Fruit fly (Drosophila melanogaster) S2 (cell line): Measurements from ENCODE around the gene CG4896.

Experiments
- CG8478 ChIP-seq: fragments of >200 bp; optimal IDR thresholded peaks from 2 replicates; lab custom pipeline; 2018
- CTCF ChIP-seq, 2 experiments: fragments of >200 bp; optimal IDR thresholded peaks; 2 replicates each; lab custom pipeline; 2018

CG4896 gene

DNA sequence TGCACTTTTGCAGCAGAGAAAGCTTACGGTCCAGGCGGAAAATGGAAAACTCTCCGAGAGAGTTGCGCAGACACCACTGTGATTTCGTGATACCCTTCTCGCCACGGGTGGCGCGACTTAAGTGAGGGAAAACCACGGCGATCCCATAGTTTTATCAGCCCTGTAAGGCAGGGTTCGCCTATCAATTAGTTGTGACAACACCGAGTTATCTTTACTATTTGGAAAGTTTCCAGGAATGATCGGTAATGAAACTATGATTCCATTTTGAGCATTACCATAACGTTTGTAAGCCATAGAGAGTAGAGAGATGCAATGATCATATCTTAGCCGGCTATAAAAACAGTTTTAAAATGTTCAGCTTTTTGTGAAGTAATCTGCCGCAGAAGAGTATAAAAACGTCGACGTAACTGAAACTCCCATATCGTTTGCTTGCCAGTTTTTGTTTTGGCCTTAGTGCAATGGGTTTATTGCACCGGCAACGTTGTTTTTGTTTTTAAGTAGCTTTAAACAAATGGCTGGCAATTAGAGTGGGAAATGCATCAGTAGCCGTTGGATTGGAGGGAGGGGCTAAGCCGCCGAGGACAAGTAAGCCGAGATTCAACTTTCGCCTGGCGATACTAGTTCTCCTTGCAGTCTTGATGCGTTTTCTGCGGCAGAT is 20.8 kb upstream of the CG4896 start:
- TF ChIP-seq CG8478 (lab: Kevin White, UChicago) (no peak), CTCF (optimal IDR thresholded peaks at IDR 0.05; lab: Kevin White, UChicago) (no peak)

dm6 chr2L:1157357-1157678 is 20.2 kb upstream of the CG4896 start:
- TF ChIP-seq CG8478 (lab: Kevin White, UChicago) (no peak), CTCF (optimal IDR thresholded peaks at IDR 0.05; lab: Kevin White, UChicago) (no peak)

- TF ChIP-seq CG8478 (lab: Kevin White, UChicago) (no peak), CTCF (optimal IDR thresholded peaks at IDR 0.05; lab: Kevin White, UChicago) (no peak)
Measured at dm6 chr2L:1157679-1158518, 19.6 kb upstream of the CG4896 start, which contains the start of gene capt. capt (minus strand) TSS chr2L:1158262.

DNA sequence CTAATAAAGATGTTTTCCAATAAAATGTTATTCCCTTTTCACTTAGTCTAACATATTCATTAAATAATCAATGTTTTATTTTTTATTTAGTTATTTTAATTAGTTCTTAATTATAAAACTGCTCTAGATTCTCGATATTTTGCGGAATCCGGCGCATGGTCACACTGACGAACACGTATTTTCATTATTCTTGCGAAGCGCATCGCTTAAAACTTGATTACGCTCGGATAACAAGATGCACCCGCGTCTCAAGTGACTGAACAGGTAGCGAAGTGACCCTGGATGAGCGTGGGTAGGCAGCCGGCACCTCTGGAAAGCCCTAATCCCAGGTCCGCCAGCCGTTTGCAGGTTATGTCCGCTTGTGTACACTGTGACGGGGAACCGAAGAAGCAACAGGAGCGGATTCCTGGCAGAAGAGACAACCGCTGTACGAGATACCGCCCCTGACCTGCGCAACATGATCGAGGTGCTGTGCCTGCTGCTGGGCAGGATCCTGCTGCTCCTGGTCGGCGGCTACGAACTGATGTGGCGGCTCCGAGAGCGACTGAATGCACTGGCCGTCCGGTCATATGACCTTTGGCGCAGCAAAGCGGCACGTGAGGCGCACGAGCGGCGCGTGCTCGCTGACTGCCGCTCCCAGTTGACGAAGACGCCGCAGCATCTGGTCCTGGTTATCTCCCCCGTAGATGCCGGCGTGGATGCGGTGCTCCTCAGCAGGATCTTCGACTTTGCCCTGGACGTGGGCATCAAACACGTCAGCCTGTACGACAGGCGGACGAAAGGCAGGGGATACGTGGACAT is 18.8 kb upstream of the CG4896 start, which contains the start of gene Tango14:
Gene Tango14, plus strand, starts transcription at position 143 of the 801 bp plus-strand sequence.
- TF ChIP-seq CG8478 (lab: Kevin White, UChicago) (no peak), CTCF (optimal IDR thresholded peaks at IDR 0.05; lab: Kevin White, UChicago) (no peak)

dm6 chr2L:1163538-1164143 is 13.8 kb upstream of the CG4896 start, which contains the start of gene CG5080:
CG5080 (minus strand) TSS chr2L:1163886.
- TF ChIP-seq CTCF (optimal IDR thresholded peaks at IDR 0.05; lab: Kevin White, UChicago), result no peak
- TF ChIP-seq CG8478 (lab: Kevin White, UChicago), result no peak

DNA sequence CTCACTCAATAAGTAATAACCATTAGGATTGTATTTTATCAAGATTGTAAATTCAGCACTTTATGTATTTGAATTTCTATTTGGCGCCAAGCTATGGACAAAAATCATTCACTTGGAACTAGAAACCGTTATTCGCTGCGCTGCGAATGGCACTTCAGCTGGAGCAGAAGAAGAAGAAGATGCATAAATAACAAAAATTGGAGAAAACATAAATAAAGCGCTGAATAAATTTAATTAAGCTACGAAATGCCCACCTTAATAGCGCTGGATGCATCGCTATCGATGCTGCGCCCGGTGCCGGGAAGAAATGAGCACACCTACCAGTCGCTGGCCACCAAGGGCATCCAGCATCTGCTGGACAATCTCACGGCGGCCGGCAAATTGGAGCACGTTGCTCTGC is 13.2 kb upstream of the CG4896 start, which contains the start of gene IntS14:
Gene IntS14, plus strand, starts transcription at position 150 of the 400 bp plus-strand sequence.
- TF ChIP-seq CTCF (optimal IDR thresholded peaks at IDR 0.05; lab: Kevin White, UChicago), result no peak
- no peak for TF ChIP-seq CG8478 (lab: Kevin White, UChicago)

DNA sequence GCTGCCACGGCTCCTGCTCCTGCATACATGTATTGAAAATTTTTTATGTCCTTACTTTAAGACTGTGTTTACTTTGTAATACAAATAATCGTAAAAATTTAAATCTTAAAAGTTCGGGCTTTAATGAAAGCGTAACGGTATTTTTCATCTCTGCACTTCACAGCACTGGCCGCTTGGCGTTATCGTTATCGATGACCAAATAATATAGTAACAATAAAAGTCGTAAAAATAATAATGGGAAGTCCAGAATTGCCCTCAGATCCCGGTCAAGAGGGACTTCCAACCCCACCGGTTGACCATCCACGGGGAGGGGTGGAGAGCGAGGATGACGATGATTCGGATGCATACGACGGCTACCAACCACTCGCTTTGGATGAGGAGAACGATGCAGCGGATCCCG is 11.2 kb upstream of the CG4896 start, which contains the start of gene CG14341:
Gene CG14341, plus strand, starts transcription at position 181 of the 400 bp plus-strand sequence.
- TF ChIP-seq CTCF (optimal IDR thresholded peaks at IDR 0.05; lab: Kevin White, UChicago) (no peak), CG8478 (lab: Kevin White, UChicago) (no peak)

- no peak for TF ChIP-seq CG8478 (lab: Kevin White, UChicago)
- no peak for TF ChIP-seq CTCF (optimal IDR thresholded peaks at IDR 0.05; lab: Kevin White, UChicago)
Measured at dm6 chr2L:1169867-1170415, 7.5 kb upstream of the CG4896 start, which contains the start of the genes CG31922 and Plap. CG31922 (plus strand) TSS chr2L:1170181. Plap (minus strand) TSS chr2L:1170365.

- TF ChIP-seq CTCF (optimal IDR thresholded peaks at IDR 0.05; lab: Kevin White, UChicago), result no peak
- no peak for TF ChIP-seq CG8478 (lab: Kevin White, UChicago)
Measured at dm6 chr2L:1172704-1173107, 4.8 kb upstream of the CG4896 start, which contains the start of the genes Charon and CG4887. Charon (minus strand) TSS chr2L:1172805. CG4887 (plus strand) TSS chr2L:1173009.

- TF ChIP-seq CG8478 (lab: Kevin White, UChicago), result no peak
- TF ChIP-seq CTCF (optimal IDR thresholded peaks at IDR 0.05; lab: Kevin White, UChicago), result peak; percentile 68 to 83
Measured at dm6 chr2L:1183799-1184198, 6.3 kb downstream of the CG4896 start, which contains the start of the genes CG5126 and Tgt. CG5126 (minus strand) TSS chr2L:1184020. Tgt (plus strand) TSS chr2L:1184065.

DNA sequence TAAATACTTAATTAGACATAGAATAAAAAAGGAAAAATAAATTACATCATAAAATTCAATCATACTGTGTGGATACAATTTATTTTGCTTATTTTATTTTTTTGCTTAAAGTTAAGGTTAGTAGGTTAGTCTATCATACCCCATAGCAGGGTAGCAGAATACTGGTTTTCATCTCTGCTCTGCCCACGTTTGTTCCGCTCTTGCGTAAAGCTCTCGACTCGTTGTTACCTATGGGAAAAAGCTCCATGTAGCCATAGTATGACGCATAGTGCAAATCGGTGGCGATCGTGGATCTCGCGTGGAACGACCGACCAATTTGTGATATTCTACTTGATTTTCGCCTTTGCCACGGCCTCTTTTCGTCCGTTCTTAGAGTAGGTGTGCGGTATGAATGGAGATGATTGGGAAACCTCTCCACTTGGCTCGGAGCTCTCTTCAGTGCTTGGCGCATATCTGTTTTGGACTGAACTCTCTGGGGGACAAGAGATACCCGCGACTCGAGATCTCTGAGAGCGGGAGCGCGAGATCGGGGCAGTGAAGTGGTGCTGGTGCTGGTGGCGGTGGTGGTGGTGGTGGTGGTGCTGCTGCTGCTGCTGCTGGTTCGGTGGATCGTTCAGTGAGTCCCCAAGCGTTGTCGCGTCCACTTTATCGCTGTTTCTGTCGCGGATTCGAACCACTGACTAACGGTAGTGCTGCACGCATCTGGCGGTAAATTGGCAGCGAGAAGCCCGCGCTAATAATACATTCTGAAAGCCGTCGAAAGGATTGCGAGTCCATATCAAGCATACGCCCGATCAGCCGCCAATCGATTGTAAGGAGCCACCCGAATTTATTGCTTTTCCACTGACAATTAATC is 8.4 kb downstream of the CG4896 start, which contains the start of gene CG5001:
Gene CG5001, plus strand, starts transcription at position 116 of the 856 bp plus-strand sequence.
- TF ChIP-seq CG8478 (lab: Kevin White, UChicago) (no peak), CTCF (optimal IDR thresholded peaks at IDR 0.05; lab: Kevin White, UChicago) (no peak)

dm6 chr2L:1199166-1199565 is 21.7 kb downstream of the CG4896 start, which contains the start of the genes CG5139 and CG43348:
CG5139 (minus strand) TSS chr2L:1199266.
CG43348 (plus strand) TSS chr2L:1199412.
- TF ChIP-seq CTCF (optimal IDR thresholded peaks at IDR 0.05; lab: Kevin White, UChicago) (no peak), CG8478 (lab: Kevin White, UChicago) (no peak)
